Worm (Caenorhabditis elegans) whole organism, young adult: ENCODE data around the gene pitr-2.

ENCODE experiments used
- B0035.1 ChIP-seq: sonication (generic microtip); optimal IDR thresholded peaks from 2 replicates; lab custom pipeline; 2016; ENCODE audit warnings: missing genetic modification characterization, mild to moderate bottlenecking, missing compliant biosample characterization, missing genotype, missing genetic modification reagents
- B0261.1 ChIP-seq: sonication (generic microtip); optimal IDR thresholded peaks from 2 replicates; lab custom pipeline; 2016; ENCODE audit warnings: mild to moderate bottlenecking, missing genetic modification characterization, moderate library complexity, missing compliant biosample characterization
- B0336.3 ChIP-seq: fragments of 200-800 bp; sonication (Bioruptor generic); IDR thresholded peaks from 2 replicates; pipeline ENCODE4 v1.3.6; 2022; ENCODE audit warnings: missing genetic modification characterization, missing compliant biosample characterization
- C17E4.6 ChIP-seq: fragments of 200-800 bp; sonication (Bioruptor generic); IDR thresholded peaks from 2 replicates; pipeline ENCODE4 v1.3.6; 2022; ENCODE audit warnings: missing genetic modification reagents, missing genetic modification characterization, missing compliant biosample characterization
- F33H1.4 ChIP-seq: fragments of 200-800 bp; sonication (Bioruptor generic); IDR thresholded peaks from 2 replicates; pipeline ENCODE4 v1.3.6; 2022; ENCODE audit warnings: missing genetic modification reagents, missing genetic modification characterization, missing compliant biosample characterization
- F52B5.7 ChIP-seq: sonication (generic microtip); optimal IDR thresholded peaks from 2 replicates; lab custom pipeline; 2016; ENCODE audit warnings: mild to moderate bottlenecking, missing genetic modification characterization, missing compliant biosample characterization
- F55B11.4 ChIP-seq: sonication (generic microtip); optimal IDR thresholded peaks from 2 replicates; lab custom pipeline; 2016; ENCODE audit warnings: missing compliant biosample characterization, missing genetic modification characterization, borderline replicate concordance; ENCODE audit not compliant: insufficient read depth
- F57A8.1 ChIP-seq: fragments of 200-800 bp; sonication (Bioruptor generic); optimal IDR thresholded peaks from 2 replicates; lab custom pipeline; 2018; ENCODE audit warnings: mild to moderate bottlenecking, missing genetic modification characterization, moderate library complexity, missing compliant biosample characterization
- F57C9.4 ChIP-seq: sonication (generic microtip); optimal IDR thresholded peaks from 2 replicates; lab custom pipeline; 2017; ENCODE audit warnings: mild to moderate bottlenecking, missing genetic modification characterization, missing compliant biosample characterization
- K11D2.4 ChIP-seq: fragments of 200-800 bp; sonication (Bioruptor generic); IDR thresholded peaks from 2 replicates; pipeline ENCODE4 v1.3.6; 2022; ENCODE audit warnings: missing genetic modification reagents, missing genetic modification characterization, missing compliant biosample characterization
- T07F8.4 ChIP-seq: sonication (generic microtip); optimal IDR thresholded peaks from 2 replicates; lab custom pipeline; 2016; ENCODE audit warnings: mild to moderate bottlenecking, missing genetic modification characterization, moderate library complexity, missing compliant biosample characterization
- Y53F4B.3 ChIP-seq: fragments of 200-800 bp; sonication (Bioruptor generic); IDR thresholded peaks from 2 replicates; pipeline ENCODE4 v1.3.6; 2022; ENCODE audit warnings: missing genetic modification reagents, missing genetic modification characterization, missing compliant biosample characterization
- Y56A3A.18 ChIP-seq: fragments of 200-800 bp; sonication (Bioruptor generic); IDR thresholded peaks from 2 replicates; pipeline ENCODE4 v1.3.6; 2022; ENCODE audit warnings: missing genetic modification reagents, missing genetic modification characterization, missing compliant biosample characterization
- Y67H2A.10 ChIP-seq: fragments of 200-800 bp; sonication (Bioruptor generic); conservative IDR thresholded peaks from 2 replicates; pipeline ENCODE4 v1.3.6; 2022; ENCODE audit warnings: missing genetic modification reagents, missing genetic modification characterization, missing compliant biosample characterization
- Y79H2A.3 ChIP-seq: fragments of 200-800 bp; sonication (Bioruptor generic); conservative IDR thresholded peaks from 2 replicates; pipeline ENCODE4 v1.3.6; 2022; ENCODE audit warnings: missing genetic modification reagents, missing genetic modification characterization, missing compliant biosample characterization
- athp-1 ChIP-seq: sonication (generic microtip); optimal IDR thresholded peaks from 2 replicates; lab custom pipeline; 2017; ENCODE audit warnings: mild to moderate bottlenecking, missing genetic modification characterization, missing compliant biosample characterization
- attf-5 ChIP-seq: fragments of 200-800 bp; sonication (Bioruptor generic); optimal IDR thresholded peaks from 2 replicates; lab custom pipeline; 2018; ENCODE audit warnings: mild to moderate bottlenecking, missing genetic modification characterization, missing compliant biosample characterization
- bed-1 ChIP-seq: fragments of 200-800 bp; sonication (Bioruptor generic); IDR thresholded peaks from 2 replicates; pipeline ENCODE4 v1.3.6; 2022; ENCODE audit warnings: missing genetic modification reagents, missing genetic modification characterization, missing compliant biosample characterization
- bed-2 ChIP-seq: fragments of 200-800 bp; sonication (Bioruptor generic); IDR thresholded peaks from 2 replicates; pipeline ENCODE4 v1.3.6; 2022; ENCODE audit warnings: missing genetic modification reagents, missing genetic modification characterization, missing compliant biosample characterization
- ceh-79 ChIP-seq: sonication (generic microtip); optimal IDR thresholded peaks from 2 replicates; lab custom pipeline; 2017; ENCODE audit warnings: mild to moderate bottlenecking, missing genetic modification characterization, missing compliant biosample characterization
- ceh-91 ChIP-seq: fragments of 200-800 bp; sonication (Bioruptor generic); IDR thresholded peaks from 2 replicates; pipeline ENCODE4 v1.3.6; 2022; ENCODE audit warnings: missing genetic modification reagents, missing genetic modification characterization, missing compliant biosample characterization
- dox-1 ChIP-seq: fragments of 200-800 bp; sonication (Bioruptor generic); IDR thresholded peaks from 2 replicates; pipeline ENCODE4 v1.3.6; 2022; ENCODE audit warnings: missing genetic modification reagents, missing genetic modification characterization, missing compliant biosample characterization
- dpff-1 ChIP-seq: sonication (generic microtip); optimal IDR thresholded peaks from 2 replicates; lab custom pipeline; 2017; ENCODE audit warnings: mild to moderate bottlenecking, missing genetic modification characterization, missing compliant biosample characterization
- efl-1 ChIP-seq: fragments of 150-350 bp; optimal IDR thresholded peaks from 2 replicates; lab custom pipeline; 2014; ENCODE audit warnings: missing biosample characterization, missing genetic modification reagents, missing genetic modification characterization
- gei-17 ChIP-seq: fragments of 200-800 bp; sonication (Bioruptor generic); optimal IDR thresholded peaks from 2 replicates; lab custom pipeline; 2018; ENCODE audit warnings: mild to moderate bottlenecking, missing genetic modification characterization, missing compliant biosample characterization
- him-1 ChIP-seq: sonication (generic microtip); optimal IDR thresholded peaks from 2 replicates; lab custom pipeline; 2016; ENCODE audit warnings: missing genotype, missing genetic modification reagents, missing genetic modification characterization, missing compliant biosample characterization
- hmg-1.2 ChIP-seq: fragments of 200-800 bp; sonication (Bioruptor generic); IDR thresholded peaks from 2 replicates; pipeline ENCODE4 v1.3.6; 2022; ENCODE audit warnings: missing genetic modification reagents, missing genetic modification characterization, missing compliant biosample characterization
- hmg-20 ChIP-seq: fragments of 200-800 bp; sonication (Bioruptor generic); IDR thresholded peaks from 2 replicates; pipeline ENCODE4 v1.3.6; 2022; ENCODE audit warnings: missing genetic modification reagents, missing genetic modification characterization, missing compliant biosample characterization
- let-526 ChIP-seq: fragments of 200-800 bp; sonication (Bioruptor generic); IDR thresholded peaks from 2 replicates; pipeline ENCODE4 v1.3.6; 2022; ENCODE audit warnings: missing genetic modification reagents, missing genetic modification characterization, missing compliant biosample characterization
- lin-35 ChIP-seq, 3 experiments: fragments of 150-350 bp in 2 of 3; sonication (generic microtip) in 1 of 3; optimal IDR thresholded peaks; 2 replicates each; lab custom pipeline; 2014 to 2018; ENCODE audit warnings: missing biosample characterization in 3 of 3, missing genetic modification characterization in 3 of 3, missing genetic modification reagents in 3 of 3
- madf-6 ChIP-seq: fragments of 200-800 bp; sonication (Bioruptor generic); IDR thresholded peaks from 2 replicates; pipeline ENCODE4 v1.3.6; 2022; ENCODE audit warnings: missing genetic modification reagents, missing genetic modification characterization, missing compliant biosample characterization
- mes-4 ChIP-seq: sonication (generic microtip); optimal IDR thresholded peaks from 2 replicates; lab custom pipeline; 2016; ENCODE audit warnings: missing genotype, missing genetic modification characterization, missing compliant biosample characterization
- nfyb-1 ChIP-seq: fragments of 200-800 bp; sonication (Bioruptor generic); IDR thresholded peaks from 2 replicates; pipeline ENCODE4 v1.3.6; 2022; ENCODE audit warnings: missing genetic modification reagents, missing genetic modification characterization, missing compliant biosample characterization
- nhr-80 ChIP-seq: sonication (generic microtip); optimal IDR thresholded peaks from 2 replicates; lab custom pipeline; 2016; ENCODE audit warnings: missing genetic modification characterization, missing compliant biosample characterization
- repo-1 ChIP-seq: sonication (generic microtip); optimal IDR thresholded peaks from 2 replicates; lab custom pipeline; 2017; ENCODE audit warnings: mild to moderate bottlenecking, missing genetic modification characterization, missing compliant biosample characterization
- rpc-1 ChIP-seq, 2 experiments: fragments of 150-350 bp in 1 of 2; sonication (generic microtip) in 1 of 2; optimal IDR thresholded peaks; 2 replicates each; lab custom pipeline; 2014 to 2018; ENCODE audit warnings: missing biosample characterization in 1 of 2, missing genetic modification characterization in 1 of 2, missing genetic modification reagents in 1 of 2, missing genotype in 1 of 2
- sea-2 ChIP-seq: fragments of 200-800 bp; sonication (Bioruptor generic); IDR thresholded peaks from 2 replicates; pipeline ENCODE4 v1.3.6; 2022; ENCODE audit warnings: missing genetic modification characterization, missing compliant biosample characterization
- snpc-3.4 ChIP-seq: sonication (generic microtip); optimal IDR thresholded peaks from 2 replicates; lab custom pipeline; 2017; ENCODE audit warnings: missing genetic modification characterization, mild to moderate bottlenecking, missing compliant biosample characterization, antibody characterized with exemption, moderate library complexity, missing genotype, missing genetic modification reagents
- snpc-4 ChIP-seq, 5 experiments: fragments of 150-350 bp in 1 of 5; sonication (generic microtip) in 4 of 5; optimal IDR thresholded peaks; 2 replicates each; lab custom pipeline; 2014 to 2018; ENCODE audit warnings: missing genetic modification characterization in 5 of 5, missing biosample characterization in 3 of 5, antibody characterized with exemption in 2 of 5, mild to moderate bottlenecking in 2 of 5, missing compliant biosample characterization in 2 of 5, missing genotype in 2 of 5, moderate library complexity in 2 of 5, missing genetic modification reagents in 1 of 5
- zim-3 ChIP-seq: sonication (generic microtip); optimal IDR thresholded peaks from 2 replicates; lab custom pipeline; 2017; ENCODE audit warnings: mild to moderate bottlenecking, missing genetic modification characterization, moderate library complexity, missing compliant biosample characterization
- ztf-26 ChIP-seq: sonication (generic microtip); optimal IDR thresholded peaks from 2 replicates; lab custom pipeline; 2017; ENCODE audit warnings: missing genetic modification characterization, missing compliant biosample characterization
- ztf-3 ChIP-seq: fragments of 200-800 bp; sonication (Bioruptor generic); optimal IDR thresholded peaks from 2 replicates; lab custom pipeline; 2018; ENCODE audit warnings: mild to moderate bottlenecking, missing genetic modification characterization, missing compliant biosample characterization

pitr-2 gene

ce11 chrV:9127773-9128172 lies 9.7 kb downstream of the pitr-2 start, which contains the start of gene F21C10.3 (continued):
- no peak for TF ChIP-seq rpc-1 (optimal IDR thresholded peaks at IDR 0.05; lab: Kevin White, UChicago)
- no peak for TF ChIP-seq rpc-1 (tag; optimal IDR thresholded peaks at IDR 0.05; lab: Kevin White, UChicago)
- TF ChIP-seq dox-1 (GFP tag; lab: Robert Waterston, UW): no peak

- TF ChIP-seq K11D2.4 (GFP tag; lab: Robert Waterston, UW): no peak
- no peak for TF ChIP-seq F57C9.4 (tag; lab: Kevin White, UChicago)
- TF ChIP-seq bed-1 (GFP tag; lab: Robert Waterston, UW): no peak
- TF ChIP-seq gei-17: no peak
- TF ChIP-seq, all 124 proteins: peak for 0
These were observed 11.2 kb downstream of the pitr-2 start, which contains the start of gene F21C10.4 for ce11 chrV:9126316-9126715. Gene F21C10.4 (plus strand): TSS chrV:9126616.

ce11 chrV:9125345-9125744 lies 12.2 kb downstream of the pitr-2 start, which contains the start of gene F21C10.5:
Gene F21C10.5 (plus strand): TSS chrV:9125645.
- TF ChIP-seq F33H1.4 (GFP tag; lab: Robert Waterston, UW): no peak
- no peak for TF ChIP-seq efl-1 (GFP tag; lab: Kevin White, UChicago)
- no peak for TF ChIP-seq hmg-20 (GFP tag; lab: Robert Waterston, UW)
- TF ChIP-seq F52B5.7 (tag; lab: Kevin White, UChicago): no peak
- no peak for TF ChIP-seq him-1 (tag; lab: Kevin White, UChicago)
- TF ChIP-seq mes-4 (tag; lab: Kevin White, UChicago): no peak
- TF ChIP-seq F57A8.1 (GFP tag; lab: Kevin White, UChicago): no peak
- no peak for TF ChIP-seq Y79H2A.3 (GFP tag; lab: Robert Waterston, UW)
- no peak for TF ChIP-seq ceh-91
- TF ChIP-seq snpc-3.4 (tag; lab: Kevin White, UChicago): no peak
- no peak for TF ChIP-seq dpff-1 (tag; lab: Kevin White, UChicago)
- no peak for TF ChIP-seq attf-5 (GFP tag; lab: Kevin White, UChicago)
- no peak for TF ChIP-seq bed-2 (GFP tag; lab: Robert Waterston, UW)
- no peak for TF ChIP-seq zim-3 (tag; lab: Kevin White, UChicago)
- TF ChIP-seq, all 124 proteins: peak for 0

ce11 chrV:9124180-9124579 lies 13.3 kb downstream of the pitr-2 start, which contains the start of gene F21C10.6:
Gene F21C10.6 (plus strand): TSS chrV:9124480.
- TF ChIP-seq lin-35 (GFP tag; optimal IDR thresholded peaks at IDR 0.05; lab: Kevin White, UChicago) (no peak), repo-1 (no peak), Y53F4B.3 (GFP tag; lab: Robert Waterston, UW) (no peak), athp-1 (no peak), nfyb-1 (GFP tag; lab: Robert Waterston, UW) (no peak), snpc-4 (GFP tag; optimal IDR thresholded peaks at IDR 0.05; lab: Kevin White, UChicago) (no peak), snpc-4 (tag; optimal IDR thresholded peaks at IDR 0.05; lab: Kevin White, UChicago) (no peak), ztf-26 (tag; lab: Kevin White, UChicago) (no peak), Y67H2A.10 (no peak), B0261.1 (tag; lab: Kevin White, UChicago) (no peak), ztf-3 (GFP tag; lab: Kevin White, UChicago) (no peak), nhr-80 (tag; lab: Kevin White, UChicago) (no peak), T07F8.4 (no peak)

- TF ChIP-seq let-526 (GFP tag; lab: Robert Waterston, UW) (no peak), ceh-79 (tag; lab: Kevin White, UChicago) (no peak), sea-2 (GFP tag; lab: Robert Waterston, UW) (no peak), B0035.1 (no peak), nhr-80 (tag; lab: Kevin White, UChicago) (no peak), C17E4.6 (GFP tag; lab: Robert Waterston, UW) (no peak), dox-1 (GFP tag; lab: Robert Waterston, UW) (no peak), hmg-1.2 (GFP tag; lab: Robert Waterston, UW) (no peak), F33H1.4 (GFP tag; lab: Robert Waterston, UW) (no peak), Y56A3A.18 (no peak), B0336.3 (GFP tag; lab: Robert Waterston, UW) (no peak), lin-35 (GFP tag; optimal IDR thresholded peaks at IDR 0.05; lab: Kevin White, UChicago) (no peak), madf-6 (no peak), gei-17 (no peak), F55B11.4 (tag; lab: Kevin White, UChicago) (no peak)
These were observed 14.3 kb downstream of the pitr-2 start, which contains the start of gene F21C10.11 for ce11 chrV:9123186-9123585. Gene F21C10.11 (plus strand): TSS chrV:9123486.
